Worm (Caenorhabditis elegans): ENCODE results near the gene srd-55.
"Not testable (repeated sequence)": the region's sequence is repeated elsewhere in the genome, so short reads cannot be mapped to it uniquely, and the experiment has no call there.

srd-55 gene

DNA sequence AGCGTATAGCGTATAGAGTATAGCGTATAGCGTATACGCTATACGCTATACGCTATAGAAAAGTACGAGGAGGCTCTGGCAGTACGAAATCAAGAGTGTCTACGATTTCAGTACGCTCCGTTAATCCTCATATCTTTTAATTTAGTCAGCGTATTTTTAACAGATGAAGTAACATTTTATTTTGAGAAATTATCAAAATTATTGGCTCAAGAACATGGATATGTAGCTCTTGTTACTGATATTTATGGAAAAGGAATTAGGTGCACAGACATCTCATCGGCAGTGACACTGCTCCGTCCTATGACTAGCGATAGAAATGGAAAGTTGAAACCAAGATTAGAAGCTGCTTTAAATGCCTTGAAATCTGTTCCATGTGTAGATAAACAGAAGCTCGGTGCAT is 26.7 kb downstream of the srd-55 start, which contains the start of gene K02A2.1:
Gene K02A2.1, plus strand, starts transcription at position 301 of the 400 bp plus-strand sequence.
- TF ChIP-seq pha-4, mml-1, ceh-82 (tag; optimal IDR thresholded peaks at IDR 0.05): not testable (repeated sequence)

- TF ChIP-seq nhr-25 (tag; optimal IDR thresholded peaks at IDR 0.05) = no peak
- TF ChIP-seq sea-2 (GFP tag; optimal IDR thresholded peaks at IDR 0.05) = no peak
- no peak for TF ChIP-seq nhr-77 (tag; optimal IDR thresholded peaks at IDR 0.05)
- TF ChIP-seq egl-27 (tag; optimal IDR thresholded peaks at IDR 0.05) = no peak
- no peak for TF ChIP-seq daf-12 (tag; optimal IDR thresholded peaks at IDR 0.05)
Observed at ce11 chrII:7456184-7456583, 47.9 kb downstream of the srd-55 start, which contains the start of gene D1022.3. TSS of gene D1022.3 (minus strand) at chrII:7456284.

DNA sequence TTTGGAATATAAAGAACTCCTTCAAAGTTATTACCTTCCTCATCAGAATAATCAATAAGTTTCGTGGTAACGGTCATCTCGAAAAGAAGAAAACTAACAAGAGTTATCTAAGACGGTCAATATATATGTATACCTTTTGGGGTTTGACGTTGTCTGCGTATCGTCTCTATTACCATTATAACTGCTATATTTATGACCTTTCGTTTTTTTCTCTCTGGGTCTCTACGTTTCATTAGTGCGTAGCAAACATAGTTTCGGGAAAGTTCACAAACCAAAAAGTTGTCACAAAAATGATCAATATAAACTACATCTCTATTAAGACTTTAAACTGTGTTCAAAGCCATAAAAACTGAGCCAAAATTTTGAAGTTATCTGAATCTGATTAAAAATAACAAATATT is 48.9 kb downstream of the srd-55 start, which contains the start of gene D1022.4:
Gene D1022.4, minus strand, starts transcription at position 83 of the 400 bp plus-strand sequence.
- TF ChIP-seq nhr-25 (tag; optimal IDR thresholded peaks at IDR 0.05) (no peak), lin-39 (tag; optimal IDR thresholded peaks at IDR 0.05) (no peak), snpc-4 (tag; optimal IDR thresholded peaks at IDR 0.05) (no peak), nhr-67 (tag; optimal IDR thresholded peaks at IDR 0.05) (no peak), ceh-28 (tag; optimal IDR thresholded peaks at IDR 0.05) (peak; percentile 22), jun-1 (tag; optimal IDR thresholded peaks at IDR 0.05) (no peak), pqm-1 (tag; optimal IDR thresholded peaks at IDR 0.05) (peak; percentile 4), elt-1 (tag; optimal IDR thresholded peaks at IDR 0.05) (no peak), nhr-23 (tag; optimal IDR thresholded peaks at IDR 0.05) (peak; percentile 13), zag-1 (tag; optimal IDR thresholded peaks at IDR 0.05) (no peak), ama-1 (optimal IDR thresholded peaks at IDR 0.05) (no peak), lin-15B (tag; optimal IDR thresholded peaks at IDR 0.05) (no peak), pha-4 (tag; optimal IDR thresholded peaks at IDR 0.05) (peak; percentile 70), ceh-16 (tag; optimal IDR thresholded peaks at IDR 0.05) (no peak), elt-2 (tag; optimal IDR thresholded peaks at IDR 0.05) (peak; percentile 42)

ce11 chrII:7458706-7459105 is 50.4 kb downstream of the srd-55 start, which contains the start of gene D1022.5:
TSS of gene D1022.5 (minus strand) at chrII:7458806.
- no peak for TF ChIP-seq ZK546.5 (tag; optimal IDR thresholded peaks at IDR 0.05)
- TF ChIP-seq nhr-76 (tag; optimal IDR thresholded peaks at IDR 0.05) = no peak
- no peak for TF ChIP-seq ceh-82 (tag; optimal IDR thresholded peaks at IDR 0.05)
- TF ChIP-seq fkh-2 (tag; optimal IDR thresholded peaks at IDR 0.05) = no peak
- no peak for TF ChIP-seq elt-3 (tag; optimal IDR thresholded peaks at IDR 0.05)
- no peak for TF ChIP-seq lin-15B (tag; optimal IDR thresholded peaks at IDR 0.05)
- no peak for TF ChIP-seq ztf-4 (tag; optimal IDR thresholded peaks at IDR 0.05)
- no peak for TF ChIP-seq jun-1 (tag; optimal IDR thresholded peaks at IDR 0.05)

ce11 chrII:7459205-7459604 is 50.9 kb downstream of the srd-55 start, which contains the start of gene D1022.2:
TSS of gene D1022.2 (plus strand) at chrII:7459505.
- TF ChIP-seq hmg-11 (tag; optimal IDR thresholded peaks at IDR 0.05) (no peak), lin-39 (tag; optimal IDR thresholded peaks at IDR 0.05) (no peak), fkh-10 (GFP tag; optimal IDR thresholded peaks at IDR 0.05) (no peak), mml-1 (tag; optimal IDR thresholded peaks at IDR 0.05) (no peak), nhr-77 (tag; optimal IDR thresholded peaks at IDR 0.05) (no peak), elt-1 (tag; optimal IDR thresholded peaks at IDR 0.05) (no peak)

All from whole organism, L3 larva.